Worm (Caenorhabditis elegans): ENCODE measurements around the gene col-155.

DNA sequence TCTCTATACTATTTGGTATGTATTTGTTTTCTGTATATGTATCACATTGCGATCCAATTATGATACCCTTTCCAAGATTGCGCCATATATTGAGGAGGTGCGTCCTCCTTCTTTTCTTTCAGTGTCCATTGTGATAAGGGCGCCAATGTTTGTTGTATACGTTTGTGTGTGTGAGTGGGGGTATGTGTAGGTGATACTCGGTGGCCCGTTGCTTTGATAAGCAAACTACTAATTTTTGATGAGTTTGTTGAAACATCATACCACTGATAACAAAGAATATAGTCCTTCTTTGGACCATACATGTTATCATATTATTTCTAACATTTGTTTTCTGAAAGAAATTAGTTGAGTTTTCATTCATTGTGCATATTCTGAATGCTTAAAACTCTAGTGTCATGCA, 14.0 kb upstream of the col-155 start:
- TF ChIP-seq lin-13 (tag; optimal IDR thresholded peaks at IDR 0.05), result no peak
- no peak for TF ChIP-seq tbx-8 (GFP tag; optimal IDR thresholded peaks at IDR 0.05)
- no peak for TF ChIP-seq elt-1 (tag; optimal IDR thresholded peaks at IDR 0.05; ENCODE audit: borderline replicate concordance, insufficient read depth)

Data from whole organism, mixed stage, embryonic.